Worm (Caenorhabditis elegans): Measurements from ENCODE around the gene srh-239.

DNA sequence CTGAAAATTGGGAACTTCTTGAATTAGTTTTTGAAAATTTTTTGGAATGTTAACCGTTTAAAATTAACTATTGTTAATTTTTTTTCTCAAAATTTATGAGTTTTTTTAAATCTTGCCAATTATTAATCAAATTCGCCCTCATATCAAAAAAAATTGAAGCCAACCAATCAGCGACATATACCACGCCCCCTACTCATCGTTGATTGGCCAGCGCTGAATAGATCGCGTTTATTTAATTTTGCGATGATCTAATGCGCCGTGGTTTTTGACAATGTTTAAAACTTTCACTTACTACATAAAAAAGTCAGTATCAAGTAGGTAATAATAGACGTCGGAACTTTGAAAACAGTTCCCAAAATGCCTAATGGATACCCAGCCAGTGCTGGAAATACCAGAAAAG is 3.2 kb upstream of the srh-239 start:
- TF ChIP-seq ceh-82 (tag; optimal IDR thresholded peaks at IDR 0.05), result no peak
- TF ChIP-seq nhr-11 (tag; optimal IDR thresholded peaks at IDR 0.05), result no peak
- TF ChIP-seq ceh-9 (tag; optimal IDR thresholded peaks at IDR 0.05), result no peak
- TF ChIP-seq aly-2 (tag; optimal IDR thresholded peaks at IDR 0.05), result no peak
- TF ChIP-seq elt-2 (tag; optimal IDR thresholded peaks at IDR 0.05), result no peak

All from whole organism, L3 larva.